Worm (Caenorhabditis elegans) whole organism, early embryonic: ENCODE results near the gene F10A3.17.

Source experiments
- B0310.2 ChIP-seq: sonication (generic microtip); optimal IDR thresholded peaks from 2 replicates; lab custom pipeline; 2016; ENCODE audit warnings: mild to moderate bottlenecking, missing genetic modification characterization, missing compliant biosample characterization
- F13C5.2 ChIP-seq: sonication (generic microtip); optimal IDR thresholded peaks from 2 replicates; lab custom pipeline; 2017; ENCODE audit warnings: mild to moderate bottlenecking, missing genetic modification characterization, inconsistent platforms, missing compliant biosample characterization
- aly-1 ChIP-seq: sonication (generic microtip); optimal IDR thresholded peaks from 2 replicates; lab custom pipeline; 2016; ENCODE audit warnings: missing genetic modification characterization, missing compliant biosample characterization
- ama-1 ChIP-seq: fragments of 150-350 bp; optimal IDR thresholded peaks from 2 replicates; lab custom pipeline; 2014
- ceh-13 ChIP-seq: fragments of 200-800 bp; sonication (Bioruptor generic); optimal IDR thresholded peaks from 2 replicates; lab custom pipeline; 2018; ENCODE audit warnings: mild to moderate bottlenecking, missing genetic modification characterization, missing compliant biosample characterization
- ceh-36 ChIP-seq: sonication (generic microtip); optimal IDR thresholded peaks from 2 replicates; lab custom pipeline; 2016; ENCODE audit warnings: missing genetic modification characterization, inconsistent platforms, missing compliant biosample characterization
- ets-7 ChIP-seq: sonication (generic microtip); optimal IDR thresholded peaks from 2 replicates; lab custom pipeline; 2016; ENCODE audit warnings: missing genotype, missing genetic modification characterization, missing compliant biosample characterization
- flt-1 ChIP-seq: fragments of 200-800 bp; sonication (Bioruptor generic); IDR thresholded peaks from 2 replicates; pipeline ENCODE4 v1.3.6; 2022; ENCODE audit warnings: missing genetic modification characterization, missing compliant biosample characterization
- hmbx-1 ChIP-seq: sonication (generic microtip); optimal IDR thresholded peaks from 2 replicates; lab custom pipeline; 2016; ENCODE audit warnings: mild to moderate bottlenecking, missing genetic modification characterization, missing compliant biosample characterization
- hmg-4 ChIP-seq: fragments of 200-800 bp; sonication (Bioruptor generic); optimal IDR thresholded peaks from 2 replicates; lab custom pipeline; 2018; ENCODE audit warnings: mild to moderate bottlenecking, missing genetic modification characterization, missing compliant biosample characterization
- hnd-1 ChIP-seq: sonication (generic microtip); optimal IDR thresholded peaks from 2 replicates; lab custom pipeline; 2016; ENCODE audit warnings: missing genetic modification characterization, missing compliant biosample characterization
- pes-1 ChIP-seq: fragments of 200-800 bp; sonication (Bioruptor generic); IDR thresholded peaks from 2 replicates; pipeline ENCODE4 v1.3.6; 2022; ENCODE audit warnings: missing genetic modification reagents, missing genetic modification characterization, missing compliant biosample characterization
- scrt-1 ChIP-seq: fragments of 200-800 bp; sonication (Bioruptor generic); IDR thresholded peaks from 2 replicates; pipeline ENCODE4 v1.3.6; 2022; ENCODE audit warnings: missing genetic modification characterization, missing compliant biosample characterization
- sea-1 ChIP-seq: fragments of 200-800 bp; sonication (Bioruptor generic); conservative IDR thresholded peaks from 2 replicates; pipeline ENCODE4 v1.3.6; 2022; ENCODE audit warnings: missing genetic modification characterization, missing compliant biosample characterization
- tbx-11 ChIP-seq: fragments of 200-800 bp; sonication (Bioruptor generic); IDR thresholded peaks from 2 replicates; pipeline ENCODE4 v1.3.6; 2022; ENCODE audit warnings: missing genetic modification characterization, missing compliant biosample characterization
- tbx-37 ChIP-seq: fragments of 200-800 bp; sonication (Bioruptor generic); conservative IDR thresholded peaks from 2 replicates; pipeline ENCODE4 v1.3.6; 2022; ENCODE audit warnings: missing genetic modification reagents, missing genetic modification characterization, missing compliant biosample characterization
- tra-4 ChIP-seq: sonication (generic microtip); optimal IDR thresholded peaks from 2 replicates; lab custom pipeline; 2017; ENCODE audit warnings: missing genetic modification characterization, missing compliant biosample characterization

F10A3.17 gene

DNA sequence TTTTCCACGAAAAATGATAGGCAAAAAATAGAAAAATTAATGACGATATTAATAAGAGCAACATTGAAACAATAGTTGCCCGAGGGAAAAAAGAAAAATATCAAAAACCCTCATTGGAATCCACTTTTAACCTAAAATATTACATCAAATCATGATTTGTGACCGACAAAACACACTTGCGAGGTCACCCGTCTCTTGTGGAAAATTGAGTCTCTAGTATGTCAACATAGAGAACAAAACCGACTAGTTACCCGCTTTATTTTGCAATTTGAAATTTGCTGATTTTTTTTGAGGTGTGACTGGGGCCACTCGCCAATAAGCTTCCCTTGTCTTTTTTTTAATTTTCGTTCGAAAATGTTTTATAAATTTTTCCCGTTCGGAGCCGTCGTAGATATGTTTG lies 16.3 kb upstream of the F10A3.17 start, which contains the start of gene cyp-33D1:
Gene cyp-33D1 (minus strand): TSS at position 101 of the 400 bp plus-strand sequence.
- TF ChIP-seq ceh-36 (tag; lab: Kevin White, UChicago) (no peak), scrt-1 (GFP tag; lab: Robert Waterston, UW) (no peak), hmg-4 (no peak)

DNA sequence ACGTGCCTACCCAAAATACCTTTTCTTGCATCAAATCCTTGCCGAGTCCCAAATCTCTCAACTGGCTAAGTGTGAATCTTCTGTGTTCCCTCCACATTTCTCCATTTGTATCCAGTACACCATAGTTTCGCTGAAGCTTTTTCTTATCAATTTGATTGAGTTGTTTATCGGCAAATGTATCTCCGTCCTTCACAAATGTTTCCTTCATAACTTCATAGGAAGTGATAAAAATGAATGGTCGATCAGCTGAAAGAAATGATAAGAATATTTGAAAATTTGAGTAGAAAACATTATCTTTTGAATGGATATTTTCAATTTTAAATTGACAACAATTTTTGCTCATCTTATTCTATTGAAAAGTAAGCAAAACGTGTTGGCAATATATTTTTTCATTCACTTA lies 15.7 kb upstream of the F10A3.17 start:
- TF ChIP-seq pes-1 (GFP tag; lab: Robert Waterston, UW) (no peak), tbx-37 (GFP tag; lab: Robert Waterston, UW) (no peak), tra-4 (tag; lab: Kevin White, UChicago) (no peak), B0310.2 (tag; lab: Kevin White, UChicago) (no peak), ets-7 (tag; lab: Kevin White, UChicago) (no peak), flt-1 (GFP tag; lab: Robert Waterston, UW) (no peak), ceh-36 (tag; lab: Kevin White, UChicago) (no peak), ceh-13 (GFP tag; lab: Kevin White, UChicago) (no peak), tbx-11 (no peak), sea-1 (GFP tag; lab: Robert Waterston, UW) (no peak), F13C5.2 (tag; lab: Kevin White, UChicago) (no peak), ama-1 (lab: Kevin White, UChicago) (no peak), hnd-1 (tag; lab: Kevin White, UChicago) (no peak)

DNA sequence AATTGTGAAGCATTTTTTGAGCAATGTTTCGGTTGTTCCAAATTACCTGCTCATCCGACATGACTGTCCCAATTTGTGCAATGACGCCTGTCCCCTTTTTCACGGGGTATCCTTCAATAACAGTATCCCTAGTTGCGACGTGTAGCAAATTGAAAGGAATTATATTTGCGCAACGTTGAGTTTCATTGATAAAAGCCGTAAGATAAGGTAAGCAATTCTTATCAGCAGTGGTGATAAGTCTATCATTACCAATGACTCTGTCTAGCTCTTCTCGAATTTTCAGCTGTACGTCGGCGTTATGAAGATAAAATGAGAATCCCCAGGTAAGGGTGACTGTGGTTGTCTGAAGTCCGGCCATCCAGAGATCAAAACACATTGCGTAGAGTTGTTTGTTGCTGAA lies 14.6 kb upstream of the F10A3.17 start:
- TF ChIP-seq F13C5.2 (tag; lab: Kevin White, UChicago): no peak
- no peak for TF ChIP-seq ama-1 (lab: Kevin White, UChicago)
- TF ChIP-seq ceh-36 (tag; lab: Kevin White, UChicago): no peak
- TF ChIP-seq flt-1 (GFP tag; lab: Robert Waterston, UW): no peak
- TF ChIP-seq tra-4 (tag; lab: Kevin White, UChicago): no peak
- TF ChIP-seq tbx-11: no peak
- TF ChIP-seq ets-7 (tag; lab: Kevin White, UChicago): no peak
- no peak for TF ChIP-seq pes-1 (GFP tag; lab: Robert Waterston, UW)
- no peak for TF ChIP-seq scrt-1 (GFP tag; lab: Robert Waterston, UW)
- no peak for TF ChIP-seq B0310.2 (tag; lab: Kevin White, UChicago)
- no peak for TF ChIP-seq hmbx-1 (tag; lab: Kevin White, UChicago)
- no peak for TF ChIP-seq hmg-4
- TF ChIP-seq sea-1 (GFP tag; lab: Robert Waterston, UW): no peak
- TF ChIP-seq aly-1 (tag; lab: Kevin White, UChicago): no peak
- TF ChIP-seq ceh-13 (GFP tag; lab: Kevin White, UChicago): no peak

DNA sequence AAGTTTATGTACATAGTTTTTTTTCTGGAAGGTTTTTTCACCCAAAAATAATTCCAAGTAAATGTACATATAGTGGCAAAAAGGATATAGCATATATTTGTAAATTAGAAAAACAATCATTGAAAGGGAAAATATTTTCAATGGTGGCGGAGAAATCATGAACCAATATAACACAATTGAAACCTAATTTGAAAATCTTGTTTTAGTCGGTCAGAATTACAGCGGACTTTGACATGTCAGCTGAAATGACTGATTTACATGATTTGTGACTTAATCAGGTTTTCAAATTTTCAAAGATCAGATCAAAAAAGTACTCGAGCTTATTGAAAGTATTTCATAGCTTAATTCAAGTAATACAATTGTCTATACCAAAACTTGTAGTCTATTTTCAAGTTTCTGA lies 12.2 kb upstream of the F10A3.17 start, which contains the start of gene K05D4.9:
Gene K05D4.9 (minus strand): TSS at position 101 of the 400 bp plus-strand sequence.
- TF ChIP-seq ceh-36 (tag; lab: Kevin White, UChicago) (no peak), scrt-1 (GFP tag; lab: Robert Waterston, UW) (no peak), tbx-11 (no peak)

DNA sequence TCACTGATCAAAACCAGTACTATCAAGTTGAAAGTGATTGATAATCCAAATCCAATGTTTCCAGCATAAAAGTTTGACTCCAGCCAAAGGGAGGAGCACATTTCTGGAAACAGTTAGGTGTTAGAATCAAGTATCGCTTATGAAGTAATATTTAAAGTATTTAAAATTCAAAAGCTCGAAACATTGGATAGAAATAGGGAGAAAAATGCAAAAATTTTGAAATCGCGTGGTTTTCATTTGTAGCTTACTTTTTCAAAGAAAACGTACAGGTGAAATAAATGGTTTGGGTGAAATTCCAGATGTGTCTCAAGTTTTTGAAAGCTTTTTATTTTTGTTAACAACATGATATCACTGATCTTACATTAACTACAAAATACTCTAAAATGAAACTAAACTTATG lies 9.5 kb upstream of the F10A3.17 start, which contains the start of gene str-111:
Gene str-111 (minus strand): TSS at position 101 of the 400 bp plus-strand sequence.
- no peak for TF ChIP-seq sea-1 (GFP tag; lab: Robert Waterston, UW)
- TF ChIP-seq flt-1 (GFP tag; lab: Robert Waterston, UW): no peak
- no peak for TF ChIP-seq B0310.2 (tag; lab: Kevin White, UChicago)
- no peak for TF ChIP-seq ceh-13 (GFP tag; lab: Kevin White, UChicago)
- TF ChIP-seq hnd-1 (tag; lab: Kevin White, UChicago): no peak

DNA sequence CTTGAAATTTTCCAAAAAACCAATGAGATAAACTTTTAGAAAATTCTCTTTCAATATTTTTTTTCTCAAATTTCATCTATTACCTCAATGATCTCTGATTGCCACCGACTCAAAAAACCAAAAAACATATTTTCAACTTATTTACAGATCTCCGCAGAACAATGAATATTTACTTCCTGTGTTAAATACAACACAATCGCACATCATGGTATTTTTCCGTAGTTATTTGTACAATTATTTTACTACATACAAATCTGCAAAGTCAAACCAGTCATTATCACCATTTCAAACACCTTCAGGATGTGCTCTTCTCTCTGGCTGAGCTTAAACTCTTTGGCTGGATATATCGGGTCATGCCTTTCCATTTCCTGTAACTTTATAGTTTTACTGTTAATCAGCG lies 6.4 kb upstream of the F10A3.17 start, which contains the start of gene str-108:
Gene str-108 (plus strand): TSS at position 301 of the 400 bp plus-strand sequence.
- TF ChIP-seq ceh-13 (GFP tag; lab: Kevin White, UChicago): no peak
- TF ChIP-seq pes-1 (GFP tag; lab: Robert Waterston, UW): no peak
- no peak for TF ChIP-seq tra-4 (tag; lab: Kevin White, UChicago)
- no peak for TF ChIP-seq scrt-1 (GFP tag; lab: Robert Waterston, UW)
- no peak for TF ChIP-seq ceh-36 (tag; lab: Kevin White, UChicago)
- TF ChIP-seq ama-1 (lab: Kevin White, UChicago): no peak
- no peak for TF ChIP-seq aly-1 (tag; lab: Kevin White, UChicago)
- TF ChIP-seq hmbx-1 (tag; lab: Kevin White, UChicago): no peak
- TF ChIP-seq B0310.2 (tag; lab: Kevin White, UChicago): no peak
- no peak for TF ChIP-seq ets-7 (tag; lab: Kevin White, UChicago)
- no peak for TF ChIP-seq hmg-4
- TF ChIP-seq F13C5.2 (tag; lab: Kevin White, UChicago): no peak

DNA sequence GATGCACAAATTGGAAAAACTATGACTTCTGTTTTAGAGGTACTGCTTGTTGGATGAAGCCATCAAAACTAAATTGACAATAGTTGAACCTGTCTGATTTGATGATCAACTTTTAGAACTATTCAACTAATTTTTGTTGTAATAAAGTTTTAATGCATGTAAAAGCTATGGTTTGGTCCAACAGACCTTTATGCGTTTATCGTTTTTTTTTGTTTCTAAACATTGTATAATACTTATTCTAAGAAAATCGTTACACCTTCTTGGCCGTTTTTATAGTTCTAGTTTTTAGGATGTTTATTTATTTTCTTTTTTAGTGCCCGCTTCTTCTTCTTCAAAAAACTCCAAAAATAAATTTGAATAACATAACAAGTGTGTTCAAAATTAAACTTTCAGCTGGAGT lies 4.2 kb upstream of the F10A3.17 start, which contains the start of gene F10A3.12:
Gene F10A3.12 (plus strand): TSS at position 301 of the 400 bp plus-strand sequence.
- no peak for TF ChIP-seq pes-1 (GFP tag; lab: Robert Waterston, UW)
- TF ChIP-seq hmg-4: no peak
- TF ChIP-seq scrt-1 (GFP tag; lab: Robert Waterston, UW): no peak
- TF ChIP-seq sea-1 (GFP tag; lab: Robert Waterston, UW): no peak
- TF ChIP-seq hmbx-1 (tag; lab: Kevin White, UChicago): no peak
- no peak for TF ChIP-seq ets-7 (tag; lab: Kevin White, UChicago)
- no peak for TF ChIP-seq ceh-36 (tag; lab: Kevin White, UChicago)
- TF ChIP-seq tbx-11: no peak
- TF ChIP-seq hnd-1 (tag; lab: Kevin White, UChicago): no peak
- TF ChIP-seq flt-1 (GFP tag; lab: Robert Waterston, UW): no peak
- TF ChIP-seq tra-4 (tag; lab: Kevin White, UChicago): no peak
- TF ChIP-seq F13C5.2 (tag; lab: Kevin White, UChicago): no peak
